Worm (Caenorhabditis elegans): ENCODE measurements around the gene C25D7.15.

- TF ChIP-seq nhr-77 (tag; optimal IDR thresholded peaks at IDR 0.05) (no peak), egl-27 (tag; optimal IDR thresholded peaks at IDR 0.05) (no peak), ztf-11 (tag; optimal IDR thresholded peaks at IDR 0.05) (no peak), aly-2 (tag; optimal IDR thresholded peaks at IDR 0.05) (no peak), unc-62 (GFP tag; optimal IDR thresholded peaks at IDR 0.05) (no peak)
These were observed 39.4 kb upstream of the C25D7.15 start, which contains the start of gene F14H8.2 for ce11 chrV:15020229-15020628.
